Worm (Caenorhabditis elegans) whole organism, L1 larva: ENCODE results near the gene F25H9.7.

Source experiments
- C04F5.9 ChIP-seq: sonication (generic microtip); optimal IDR thresholded peaks from 2 replicates; lab custom pipeline; 2016; ENCODE audit warnings: missing genetic modification characterization, missing compliant biosample characterization
- C16A3.4 ChIP-seq: fragments of 150-350 bp; optimal IDR thresholded peaks from 2 replicates; lab custom pipeline; 2014; ENCODE audit warnings: missing biosample characterization, missing genetic modification characterization
- aha-1 ChIP-seq: fragments of 150-350 bp; optimal IDR thresholded peaks from 2 replicates; lab custom pipeline; 2014; ENCODE audit warnings: missing biosample characterization, missing genetic modification characterization
- alr-1 ChIP-seq: fragments of 200-800 bp; sonication (Bioruptor generic); optimal IDR thresholded peaks from 2 replicates; lab custom pipeline; 2018; ENCODE audit warnings: borderline replicate concordance, mild to moderate bottlenecking, missing genetic modification characterization, missing compliant biosample characterization
- ama-1 ChIP-seq: fragments of 150-350 bp; optimal IDR thresholded peaks from 2 replicates; lab custom pipeline; 2014
- blmp-1 ChIP-seq: fragments of 150-350 bp; optimal IDR thresholded peaks from 2 replicates; lab custom pipeline; 2014; ENCODE audit warnings: missing biosample characterization, missing genetic modification characterization
- ceh-63 ChIP-seq: fragments of 200-800 bp; sonication (Bioruptor generic); optimal IDR thresholded peaks from 2 replicates; lab custom pipeline; 2018; ENCODE audit warnings: mild to moderate bottlenecking, missing genetic modification characterization, missing compliant biosample characterization
- ceh-8 ChIP-seq: fragments of 200-800 bp; sonication (Bioruptor generic); optimal IDR thresholded peaks from 2 replicates; lab custom pipeline; 2018; ENCODE audit warnings: mild to moderate bottlenecking, missing genetic modification characterization, moderate library complexity, missing compliant biosample characterization
- ceh-88 ChIP-seq: fragments of 200-800 bp; sonication (Bioruptor generic); IDR thresholded peaks from 2 replicates; pipeline ENCODE4 v1.3.6; 2022; ENCODE audit warnings: missing genetic modification characterization, missing compliant biosample characterization
- ceh-90 ChIP-seq: sonication (generic microtip); optimal IDR thresholded peaks from 2 replicates; lab custom pipeline; 2016; ENCODE audit warnings: missing genetic modification characterization, missing compliant biosample characterization
- dpl-1 ChIP-seq, 3 experiments: fragments of 150-350 bp in 2 of 3; sonication (generic microtip) in 1 of 3; optimal IDR thresholded peaks; 2 replicates each; lab custom pipeline; 2014 to 2017; ENCODE audit warnings: missing biosample characterization in 3 of 3, missing genetic modification characterization in 3 of 3, missing genetic modification reagents in 3 of 3
- efl-1 ChIP-seq, 4 experiments: fragments of 150-350 bp; optimal IDR thresholded peaks in 3 of 4; peaks in 1 of 4; 1 replicate in 1 of 4; 2 replicates in 3 of 4; lab custom pipeline; 2014; ENCODE audit warnings: missing biosample characterization in 2 of 4, missing genetic modification characterization in 2 of 4, missing genetic modification reagents in 2 of 4
- efl-3 ChIP-seq: fragments of 200-800 bp; sonication (Bioruptor generic); optimal IDR thresholded peaks from 2 replicates; lab custom pipeline; 2018; ENCODE audit warnings: mild to moderate bottlenecking, missing genetic modification characterization, missing compliant biosample characterization
- elt-2 ChIP-seq: sonication (generic microtip); optimal IDR thresholded peaks from 2 replicates; lab custom pipeline; 2016; ENCODE audit warnings: missing genetic modification characterization, mild to moderate bottlenecking, inconsistent platforms, missing compliant biosample characterization, missing genetic modification reagents
- elt-3 ChIP-seq, 6 experiments: fragments of 150-350 bp in 1 of 6; sonication (generic microtip); optimal IDR thresholded peaks; 2 replicates each; lab custom pipeline; 2017 to 2018; ENCODE audit warnings: missing biosample characterization in 6 of 6, missing genetic modification characterization in 6 of 6, inconsistent platforms in 1 of 6
- hlh-17 ChIP-seq: fragments of 200-800 bp; sonication (Bioruptor generic); optimal IDR thresholded peaks from 2 replicates; lab custom pipeline; 2018; ENCODE audit warnings: missing genetic modification characterization, mild to moderate bottlenecking, missing compliant biosample characterization, moderate library complexity, borderline replicate concordance
- hpl-2 ChIP-seq: fragments of 150-350 bp; optimal IDR thresholded peaks from 2 replicates; lab custom pipeline; 2014; ENCODE audit warnings: missing biosample characterization, missing genetic modification reagents, missing genetic modification characterization
- isw-1 ChIP-seq: fragments of 200-800 bp; sonication (Bioruptor generic); IDR thresholded peaks from 2 replicates; pipeline ENCODE4 v1.3.6; 2022; ENCODE audit warnings: missing genetic modification characterization, missing compliant biosample characterization
- lin-13 ChIP-seq: fragments of 150-350 bp; optimal IDR thresholded peaks from 2 replicates; lab custom pipeline; 2014; ENCODE audit warnings: missing biosample characterization, missing genetic modification reagents, missing genetic modification characterization
- lin-15B ChIP-seq: fragments of 150-350 bp; sonication (generic microtip); optimal IDR thresholded peaks from 3 replicates; lab custom pipeline; 2014; ENCODE audit warnings: missing biosample characterization, missing genetic modification characterization
- lin-35 ChIP-seq, 2 experiments: fragments of 150-350 bp; optimal IDR thresholded peaks; 2 replicates each; lab custom pipeline; 2014; ENCODE audit warnings: missing biosample characterization in 2 of 2, missing genetic modification characterization in 2 of 2, missing genetic modification reagents in 2 of 2
- lir-3 ChIP-seq: sonication (generic microtip); optimal IDR thresholded peaks from 2 replicates; lab custom pipeline; 2016; ENCODE audit warnings: mild to moderate bottlenecking, missing genetic modification characterization, moderate library complexity, missing compliant biosample characterization; ENCODE audit not compliant: poor library complexity
- mdl-1 ChIP-seq, 2 experiments: fragments of 150-350 bp; optimal IDR thresholded peaks; 2 replicates each; lab custom pipeline; 2014 to 2017; ENCODE audit warnings: missing biosample characterization in 2 of 2, missing genetic modification characterization in 2 of 2, inconsistent platforms in 1 of 2
- nhr-11 ChIP-seq: fragments of 150-350 bp; optimal IDR thresholded peaks from 2 replicates; lab custom pipeline; 2014; ENCODE audit warnings: missing biosample characterization, missing genetic modification characterization
- nhr-19 ChIP-seq: fragments of 200-800 bp; sonication (Bioruptor generic); conservative IDR thresholded peaks from 2 replicates; pipeline ENCODE4 v1.3.6; 2022; ENCODE audit warnings: missing genetic modification characterization, missing compliant biosample characterization
- nhr-20 ChIP-seq: sonication (generic microtip); optimal IDR thresholded peaks from 2 replicates; lab custom pipeline; 2016; ENCODE audit warnings: mild to moderate bottlenecking, missing genetic modification characterization, missing compliant biosample characterization
- nhr-47 ChIP-seq: sonication (generic microtip); optimal IDR thresholded peaks from 2 replicates; lab custom pipeline; 2016; ENCODE audit warnings: mild to moderate bottlenecking, missing genetic modification characterization, moderate library complexity, missing compliant biosample characterization
- nhr-71 ChIP-seq: sonication (generic microtip); optimal IDR thresholded peaks from 2 replicates; lab custom pipeline; 2016; ENCODE audit warnings: mild to moderate bottlenecking, missing genetic modification characterization, moderate library complexity, missing compliant biosample characterization
- nhr-76 ChIP-seq: sonication (generic microtip); optimal IDR thresholded peaks from 2 replicates; lab custom pipeline; 2017; ENCODE audit warnings: missing biosample characterization, missing genetic modification characterization
- nhr-84 ChIP-seq: sonication (generic microtip); optimal IDR thresholded peaks from 2 replicates; lab custom pipeline; 2017; ENCODE audit warnings: missing biosample characterization, missing genetic modification characterization
- nhr-90 ChIP-seq: sonication (generic microtip); optimal IDR thresholded peaks from 2 replicates; lab custom pipeline; 2016; ENCODE audit warnings: mild to moderate bottlenecking, missing genetic modification characterization, missing compliant biosample characterization; ENCODE audit not compliant: poor library complexity
- pax-3 ChIP-seq: fragments of 200-800 bp; sonication (Bioruptor generic); optimal IDR thresholded peaks from 2 replicates; lab custom pipeline; 2018; ENCODE audit warnings: mild to moderate bottlenecking, missing genetic modification characterization, moderate library complexity, missing compliant biosample characterization
- skn-1 ChIP-seq: fragments of 150-350 bp; optimal IDR thresholded peaks from 2 replicates; lab custom pipeline; 2014; ENCODE audit warnings: missing biosample characterization, missing genetic modification characterization
- snpc-4 ChIP-seq: fragments of 150-350 bp; optimal IDR thresholded peaks from 2 replicates; lab custom pipeline; 2014; ENCODE audit warnings: missing biosample characterization, missing genetic modification characterization
- tbx-2 ChIP-seq: sonication (generic microtip); optimal IDR thresholded peaks from 2 replicates; lab custom pipeline; 2016; ENCODE audit warnings: missing genetic modification characterization, missing compliant biosample characterization
- unc-62 ChIP-seq: fragments of 150-350 bp; optimal IDR thresholded peaks from 2 replicates; lab custom pipeline; 2014; ENCODE audit warnings: missing biosample characterization, missing genetic modification reagents, missing genetic modification characterization
- unc-86 ChIP-seq: sonication (generic microtip); optimal IDR thresholded peaks from 2 replicates; lab custom pipeline; 2016; ENCODE audit warnings: missing genetic modification characterization, missing compliant biosample characterization

Gene F25H9.7

DNA sequence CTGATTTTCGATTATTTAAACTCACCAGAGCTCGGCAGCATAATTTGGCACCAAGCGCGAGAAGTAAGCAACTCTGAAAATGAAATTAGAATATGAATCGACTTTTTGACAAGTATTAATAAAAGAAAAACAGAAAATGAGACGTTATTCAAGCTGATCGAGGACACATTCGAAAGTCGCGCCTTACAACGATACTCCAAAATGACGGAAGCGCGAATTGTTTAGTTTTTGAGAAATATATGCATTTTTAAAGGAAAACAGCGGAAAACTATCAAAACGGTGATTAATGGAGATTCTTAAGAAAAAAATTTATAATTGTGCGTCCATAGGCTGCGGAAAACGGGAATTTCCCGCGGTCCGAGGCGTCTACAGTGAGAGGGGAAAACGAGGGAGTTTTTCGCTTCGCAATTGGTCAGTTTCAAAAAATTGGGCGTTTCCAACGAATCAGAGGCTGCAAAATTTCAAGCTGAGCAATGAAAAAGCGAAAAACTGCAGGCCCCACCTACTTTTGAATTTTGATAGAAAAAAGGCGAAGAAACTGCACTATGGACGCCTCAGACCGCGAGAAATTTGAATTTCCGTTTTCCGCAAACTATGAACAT, 30.6 kb upstream of the F25H9.7 start, which contains the start of gene mes-4:
mes-4 (minus strand) TSS at position 73 of the 602 bp plus-strand sequence.
- TF ChIP-seq unc-62 (GFP tag; lab: Kevin White, UChicago) (no peak), nhr-84 (tag; lab: Kevin White, UChicago) (no peak), nhr-11 (no peak), nhr-71 (tag; lab: Kevin White, UChicago) (no peak), elt-3 (tag; optimal IDR thresholded peaks at IDR 0.05; lab: Kevin White, UChicago) (no peak), C04F5.9 (tag; lab: Kevin White, UChicago) (no peak), nhr-20 (no peak), nhr-90 (tag; lab: Kevin White, UChicago) (no peak), ceh-88 (GFP tag; lab: Robert Waterston, UW) (no peak), efl-1 (optimal IDR thresholded peaks at IDR 0.05; lab: Kevin White, UChicago) (peak in 1 of 2 experiments; percentile 78), efl-1 (GFP tag; optimal IDR thresholded peaks at IDR 0.05 in 1 of 2; lab: Kevin White, UChicago) (peak; percentile 83 to 98), aha-1 (tag; lab: Kevin White, UChicago) (no peak), dpl-1 (GFP tag; optimal IDR thresholded peaks at IDR 0.05; lab: Kevin White, UChicago) (peak; percentile 62 to 86 (median 81)), hlh-17 (GFP tag; lab: Kevin White, UChicago) (no peak), skn-1 (no peak), C16A3.4 (tag; lab: Kevin White, UChicago) (no peak), nhr-76 (tag; lab: Kevin White, UChicago) (no peak), efl-3 (GFP tag; lab: Kevin White, UChicago) (no peak), tbx-2 (tag; lab: Kevin White, UChicago) (no peak), snpc-4 (tag; lab: Kevin White, UChicago) (no peak), lin-15B (no peak), mdl-1 (tag; optimal IDR thresholded peaks at IDR 0.05; lab: Kevin White, UChicago) (no peak), lir-3 (tag; lab: Kevin White, UChicago) (no peak), ceh-8 (GFP tag; lab: Kevin White, UChicago) (no peak), ceh-63 (GFP tag; lab: Kevin White, UChicago) (no peak), pax-3 (tag; lab: Kevin White, UChicago) (no peak), blmp-1 (tag; lab: Kevin White, UChicago) (peak; percentile 4), nhr-19 (GFP tag; lab: Robert Waterston, UW) (no peak), elt-2 (tag; lab: Kevin White, UChicago) (no peak), isw-1 (no peak), ceh-90 (tag; lab: Kevin White, UChicago) (no peak), lin-35 (GFP tag; optimal IDR thresholded peaks at IDR 0.05; lab: Kevin White, UChicago) (peak; percentile 51 to 87), unc-86 (tag; lab: Kevin White, UChicago) (no peak), lin-13 (GFP tag; lab: Kevin White, UChicago) (no peak)

- TF ChIP-seq ceh-90 (tag; lab: Kevin White, UChicago): no peak
- no peak for TF ChIP-seq alr-1
Measured at ce11 chrV:13441661-13442060, 26.5 kb upstream of the F25H9.7 start, which contains the start of gene col-162. col-162 (plus strand) TSS chrV:13441961.

ce11 chrV:13442819-13443218, 25.4 kb upstream of the F25H9.7 start:
- TF ChIP-seq ama-1 (lab: Kevin White, UChicago) (no peak), hpl-2 (no peak), nhr-47 (tag; lab: Kevin White, UChicago) (no peak)
